Fruit fly (Drosophila melanogaster): ENCODE results near the gene hbt.

DNA sequence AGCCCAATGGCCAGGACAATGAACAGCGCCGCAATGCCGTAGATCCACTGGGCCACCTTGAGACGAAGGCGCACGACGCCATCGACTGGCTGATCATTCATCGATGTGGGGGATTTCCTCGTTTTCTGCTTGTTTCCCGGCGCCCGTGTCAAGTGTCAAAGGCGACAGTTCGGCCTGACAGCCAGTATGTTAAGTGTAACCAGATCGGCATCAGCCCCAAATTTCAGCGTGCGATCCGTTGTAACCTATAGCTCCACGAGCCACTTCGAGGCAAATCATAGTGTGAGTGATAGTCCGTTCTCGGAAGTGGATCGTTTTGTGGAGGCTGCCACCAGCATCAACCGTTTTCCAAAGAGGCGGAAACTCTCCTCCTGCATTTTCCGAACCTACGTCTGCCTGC lies 24.3 kb downstream of the hbt start, which contains the start of gene CG43779:
- no peak for TF ChIP-seq Clk (GFP tag; optimal IDR thresholded peaks at IDR 0.05)
- TF ChIP-seq cnc (optimal IDR thresholded peaks at IDR 0.05): no peak
- no peak for TF ChIP-seq Crg-1 (GFP tag; optimal IDR thresholded peaks at IDR 0.05)
- no peak for TF ChIP-seq tj (GFP tag; optimal IDR thresholded peaks at IDR 0.05)
- TF ChIP-seq ovo (GFP tag; optimal IDR thresholded peaks at IDR 0.05): no peak
- TF ChIP-seq Mnt (GFP tag; optimal IDR thresholded peaks at IDR 0.05): no peak
- TF ChIP-seq kay (GFP tag; ENCODE audit: borderline replicate concordance): no peak
- no peak for TF ChIP-seq CG7101 (tag; optimal IDR thresholded peaks at IDR 0.05)
- TF ChIP-seq CG33017 (tag; optimal IDR thresholded peaks at IDR 0.05): no peak
- no peak for TF ChIP-seq cic (GFP tag; optimal IDR thresholded peaks at IDR 0.05)
- TF ChIP-seq toe (GFP tag; optimal IDR thresholded peaks at IDR 0.05): no peak
